Fruit fly (Drosophila melanogaster) whole organism, wandering third instar larva: ENCODE results near the gene Daxx.

Experiments
- CG32264 ChIP-seq: fragments of 200-800 bp; sonication (Bioruptor generic); optimal IDR thresholded peaks from 2 replicates; lab custom pipeline; 2016; ENCODE audit warnings: missing biosample characterization, missing genetic modification characterization
- CG9705 ChIP-seq: fragments of 200-800 bp; sonication (Bioruptor generic); optimal IDR thresholded peaks from 2 replicates; lab custom pipeline; 2018; ENCODE audit warnings: missing biosample characterization, mild to moderate bottlenecking, missing genetic modification characterization
- CrebA ChIP-seq: fragments of 200-800 bp; sonication (Bioruptor generic); optimal IDR thresholded peaks from 2 replicates; lab custom pipeline; 2016; ENCODE audit warnings: missing biosample characterization, mild to moderate bottlenecking, missing genetic modification characterization, borderline replicate concordance
- Dfd ChIP-seq: fragments of >200 bp; optimal IDR thresholded peaks from 2 replicates; lab custom pipeline; 2017; ENCODE audit warnings: missing biosample characterization, missing genetic modification characterization
- Dif ChIP-seq: fragments of 200-275, 200-300 bp; sonication (Bioruptor generic); optimal IDR thresholded peaks from 2 replicates; lab custom pipeline; 2018; ENCODE audit warnings: missing biosample characterization, missing genetic modification characterization; ENCODE audit not compliant: partially characterized antibody
- GATAd ChIP-seq: sonication (Bioruptor generic); optimal IDR thresholded peaks from 2 replicates; lab custom pipeline; 2016; ENCODE audit warnings: missing biosample characterization, missing genetic modification characterization
- HLH106 ChIP-seq: fragments of 200-800 bp; optimal IDR thresholded peaks from 3 replicates; lab custom pipeline; 2019; ENCODE audit warnings: missing biosample characterization, mild to moderate bottlenecking, missing genetic modification characterization, moderate library complexity
- Hnf4 ChIP-seq: fragments of 200-800 bp; sonication (Bioruptor generic); optimal IDR thresholded peaks from 2 replicates; lab custom pipeline; 2016; ENCODE audit warnings: missing biosample characterization, mild to moderate bottlenecking, missing genetic modification characterization
- Hr83 ChIP-seq: fragments of 200-300 bp; sonication (Bioruptor generic); optimal IDR thresholded peaks from 2 replicates; lab custom pipeline; 2016; ENCODE audit warnings: missing biosample characterization, mild to moderate bottlenecking, missing genetic modification characterization, moderate library complexity; ENCODE audit not compliant: poor library complexity, severe bottlenecking
- Jra ChIP-seq: sonication (Bioruptor generic); optimal IDR thresholded peaks from 2 replicates; lab custom pipeline; 2016; ENCODE audit warnings: missing biosample characterization, missing genetic modification characterization
- Mio ChIP-seq: sonication (Bioruptor generic); optimal IDR thresholded peaks from 2 replicates; lab custom pipeline; 2016; ENCODE audit warnings: missing biosample characterization, missing genetic modification characterization
- Myc ChIP-seq: fragments of >200 bp; optimal IDR thresholded peaks from 2 replicates; lab custom pipeline; 2017
- N ChIP-seq: fragments of >200 bp; optimal IDR thresholded peaks from 2 replicates; lab custom pipeline; 2018; ENCODE audit warnings: missing biosample characterization, missing external identifiers, missing genetic modification characterization
- OdsH ChIP-seq: fragments of 200-800 bp; sonication (Bioruptor generic); optimal IDR thresholded peaks from 2 replicates; lab custom pipeline; 2016; ENCODE audit warnings: missing biosample characterization, mild to moderate bottlenecking, missing genetic modification characterization
- Rel ChIP-seq, 2 experiments: fragments of 200-800 bp; sonication (Bioruptor generic) in 1 of 2; optimal IDR thresholded peaks; 2 replicates in 1 of 2; 3 replicates in 1 of 2; lab custom pipeline; 2016 to 2019; ENCODE audit warnings: mild to moderate bottlenecking in 2 of 2, missing biosample characterization in 2 of 2, missing genetic modification characterization in 2 of 2, moderate library complexity in 1 of 2
- Sp1 ChIP-seq: fragments of 200-800 bp; sonication (Bioruptor generic); optimal IDR thresholded peaks from 3 replicates; lab custom pipeline; 2019; ENCODE audit warnings: missing biosample characterization, mild to moderate bottlenecking, missing genetic modification characterization, moderate library complexity
- Vsx2 ChIP-seq: fragments of 200-300, 225-300 bp; sonication (Bioruptor generic); optimal IDR thresholded peaks from 2 replicates; lab custom pipeline; 2018; ENCODE audit warnings: missing biosample characterization, missing genetic modification characterization; ENCODE audit not compliant: partially characterized antibody
- br ChIP-seq: fragments of 200-800 bp; sonication (Bioruptor generic); optimal IDR thresholded peaks from 2 replicates; lab custom pipeline; 2016; ENCODE audit warnings: missing biosample characterization, missing genetic modification characterization
- brk ChIP-seq: fragments of 200-800 bp; sonication (Bioruptor generic); optimal IDR thresholded peaks from 2 replicates; lab custom pipeline; 2016; ENCODE audit warnings: missing biosample characterization, mild to moderate bottlenecking, missing genetic modification characterization
- dl ChIP-seq, 2 experiments: fragments of 175-275, 200-275 bp in 1 of 2; fragments of 200-275 bp in 1 of 2; sonication (Bioruptor generic); optimal IDR thresholded peaks; lab custom pipeline; 2018; ENCODE audit warnings: mild to moderate bottlenecking in 2 of 2, missing biosample characterization in 2 of 2, missing genetic modification characterization in 2 of 2, moderate library complexity in 2 of 2; ENCODE audit not compliant: partially characterized antibody in 2 of 2, insufficient read depth in 1 of 2
- dmrt93B ChIP-seq: fragments of 200-800 bp; sonication (Bioruptor generic); optimal IDR thresholded peaks from 2 replicates; lab custom pipeline; 2018; ENCODE audit warnings: missing biosample characterization, mild to moderate bottlenecking, missing genetic modification characterization
- dsf ChIP-seq: sonication (Bioruptor generic); optimal IDR thresholded peaks from 2 replicates; lab custom pipeline; 2016; ENCODE audit warnings: missing biosample characterization, missing genetic modification characterization, borderline replicate concordance
- ey ChIP-seq: fragments of 200-800 bp; sonication (Bioruptor generic); optimal IDR thresholded peaks from 2 replicates; lab custom pipeline; 2016; ENCODE audit warnings: missing biosample characterization, missing genetic modification characterization
- foxo ChIP-seq, 2 experiments: fragments of 200-800 bp; sonication (Bioruptor generic); optimal IDR thresholded peaks; 2 replicates in 1 of 2; 3 replicates in 1 of 2; lab custom pipeline; 2016 to 2017; ENCODE audit warnings: missing biosample characterization in 2 of 2, missing genetic modification characterization in 2 of 2
- fru ChIP-seq: fragments of 200-800 bp; sonication (Bioruptor generic); optimal IDR thresholded peaks from 3 replicates; lab custom pipeline; 2016; ENCODE audit warnings: missing biosample characterization, mild to moderate bottlenecking, missing genetic modification characterization
- h ChIP-seq: fragments of 200-800 bp; sonication (Bioruptor generic); optimal IDR thresholded peaks from 3 replicates; lab custom pipeline; 2016; ENCODE audit warnings: missing biosample characterization, mild to moderate bottlenecking, missing genetic modification characterization
- jim ChIP-seq: fragments of 175-275, 200-325 bp; sonication (Bioruptor generic); optimal IDR thresholded peaks from 2 replicates; lab custom pipeline; 2016; ENCODE audit warnings: missing biosample characterization, mild to moderate bottlenecking, missing genetic modification characterization
- lola ChIP-seq: fragments of >200 bp; optimal IDR thresholded peaks from 2 replicates; lab custom pipeline; 2017; ENCODE audit warnings: missing biosample characterization, missing genetic modification characterization
- pan ChIP-seq: fragments of >200 bp; optimal IDR thresholded peaks from 2 replicates; lab custom pipeline; 2017
- psq ChIP-seq: fragments of 200-800 bp; sonication (Bioruptor generic); optimal IDR thresholded peaks from 3 replicates; lab custom pipeline; 2017; ENCODE audit warnings: missing biosample characterization, mild to moderate bottlenecking, missing genetic modification characterization, moderate library complexity
- rgr ChIP-seq: fragments of 200-800 bp; sonication (Bioruptor generic); optimal IDR thresholded peaks from 3 replicates; lab custom pipeline; 2016; ENCODE audit warnings: missing biosample characterization, mild to moderate bottlenecking, missing genetic modification characterization
- sv ChIP-seq: fragments of 200-800 bp; sonication (Bioruptor generic); optimal IDR thresholded peaks from 3 replicates; lab custom pipeline; 2016; ENCODE audit warnings: missing biosample characterization, missing genetic modification characterization
- woc ChIP-seq: sonication (Bioruptor generic); optimal IDR thresholded peaks from 2 replicates; lab custom pipeline; 2016; ENCODE audit warnings: missing biosample characterization, mild to moderate bottlenecking, missing genetic modification characterization

Daxx gene

DNA sequence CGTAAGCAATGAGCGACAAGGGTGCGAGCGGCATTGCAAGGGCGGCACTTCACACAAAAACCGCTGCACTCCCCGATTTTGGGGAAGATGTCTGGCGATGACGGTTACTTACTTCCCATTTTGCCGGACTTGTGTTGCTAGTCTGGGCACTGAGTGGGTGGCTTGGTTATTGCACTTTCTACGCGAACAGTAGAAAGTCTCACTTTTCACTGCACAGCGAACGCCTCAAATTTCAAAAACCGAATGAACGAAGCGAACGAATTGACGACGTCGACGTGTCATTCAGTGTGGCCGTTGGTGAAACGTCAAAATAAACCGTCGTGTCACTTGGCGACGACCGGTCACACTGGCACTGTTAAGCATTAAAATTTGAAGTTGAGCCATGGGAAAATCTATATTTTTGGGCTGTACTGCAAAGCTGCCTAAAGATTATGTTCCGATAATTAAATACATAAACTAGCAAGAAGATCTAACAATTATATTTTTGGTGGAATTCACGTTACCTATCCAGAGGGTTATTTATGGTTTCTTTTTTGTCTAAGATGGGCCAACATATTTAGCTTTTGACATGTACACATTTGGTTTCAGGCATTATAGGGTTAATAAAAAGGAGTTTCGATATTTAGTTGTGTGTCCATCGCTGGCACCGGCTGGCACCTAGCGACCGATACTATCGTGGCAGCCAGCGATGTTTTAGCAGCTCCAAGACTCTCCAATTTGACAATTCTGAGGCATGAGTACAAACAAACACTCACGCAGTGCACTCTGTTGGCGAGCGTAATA is at the start of gene Daxx, which contains the start of gene Sec61alpha:
Gene Daxx (plus strand): TSS at position 718 of the 783 bp plus-strand sequence.
Gene Sec61alpha (minus strand): TSS at position 364 of the 783 bp plus-strand sequence.
- TF ChIP-seq Myc (lab: Kevin White, UChicago) (peak; percentile 58), br (GFP tag; lab: Kevin White, UChicago) (peak; percentile 79), CrebA (GFP tag; lab: Kevin White, UChicago) (peak; percentile 97), rgr (GFP tag; lab: Kevin White, UChicago) (peak; percentile 78), dl (GFP tag; optimal IDR thresholded peaks at IDR 0.05; lab: Kevin White, UChicago; ENCODE audit: insufficient read depth in 1 of 2, partially characterized antibody in 2 of 2) (no peak), dmrt93B (GFP tag; lab: Kevin White, UChicago) (no peak), ey (GFP tag; lab: Kevin White, UChicago) (peak; percentile 89), Jra (peak; percentile 91), GATAd (peak; percentile 59), lola (no peak), Rel (GFP tag; optimal IDR thresholded peaks at IDR 0.05; lab: Kevin White, UChicago) (no peak), Rel (tag; optimal IDR thresholded peaks at IDR 0.05; lab: Kevin White, UChicago) (peak; percentile 52), CG32264 (peak; percentile 69), HLH106 (tag; lab: Kevin White, UChicago) (peak; percentile 83), Hnf4 (GFP tag; lab: Kevin White, UChicago) (peak; percentile 90), brk (GFP tag; lab: Kevin White, UChicago) (no peak), h (GFP tag; lab: Kevin White, UChicago) (peak; percentile 85), foxo (GFP tag; optimal IDR thresholded peaks at IDR 0.05; lab: Kevin White, UChicago) (peak; percentile 30 to 86), Mio (GFP tag; lab: Kevin White, UChicago) (peak; percentile 65), Sp1 (peak; percentile 72), jim (GFP tag; lab: Kevin White, UChicago) (peak; percentile 76), psq (GFP tag; lab: Kevin White, UChicago) (peak; percentile 69), sv (GFP tag; lab: Kevin White, UChicago) (peak; percentile 84), Dfd (GFP tag; lab: Kevin White, UChicago) (no peak), pan (lab: Kevin White, UChicago) (no peak), CG9705 (GFP tag; lab: Kevin White, UChicago) (peak; percentile 61), OdsH (peak; percentile 78), dsf (peak; percentile 85), Hr83 (GFP tag; lab: Kevin White, UChicago) (peak; percentile 98), woc (GFP tag; lab: Kevin White, UChicago) (peak; percentile 89), Dif (GFP tag; lab: Kevin White, UChicago) (no peak), fru (peak; percentile 77), Vsx2 (GFP tag; lab: Kevin White, UChicago) (no peak), N (GFP tag; lab: Kevin White, UChicago) (no peak)

dm6 chr2L:6447581-6448333 is 33.0 kb upstream of the Daxx start:
- no peak for TF ChIP-seq CG32264
- TF ChIP-seq Dif (GFP tag; lab: Kevin White, UChicago) = peak; percentile 10
- TF ChIP-seq rgr (GFP tag; lab: Kevin White, UChicago) = peak; percentile 16
- peak; percentile 58 for TF ChIP-seq Hr83 (GFP tag; lab: Kevin White, UChicago)

dm6 chr2L:6448334-6448703 is 32.4 kb upstream of the Daxx start, which contains the start of gene Acox3:
Gene Acox3, minus strand, starts transcription at chr2L:6448403.
- no peak for TF ChIP-seq Myc (lab: Kevin White, UChicago)
